Worm (Caenorhabditis elegans) whole organism, L3 larva: Measurements from ENCODE around the gene acly-1.

ENCODE experiments used
- aly-2 ChIP-seq: fragments of 150-350 bp; optimal IDR thresholded peaks from 2 replicates; lab custom pipeline; 2014; ENCODE audit warnings: missing biosample characterization, missing genetic modification characterization
- lin-39 ChIP-seq: fragments of 150-350 bp; optimal IDR thresholded peaks from 2 replicates; lab custom pipeline; 2018; ENCODE audit warnings: missing biosample characterization, missing genetic modification reagents, missing genetic modification characterization
- nhr-76 ChIP-seq: fragments of 150-350 bp; sonication (generic microtip); optimal IDR thresholded peaks from 5 replicates; lab custom pipeline; 2014; ENCODE audit warnings: missing biosample characterization, missing genetic modification characterization

- TF ChIP-seq lin-39 (no peak), aly-2 (no peak), nhr-76 (tag; lab: Kevin White, UChicago) (no peak)
Observed at ce11 chrX:1523272-1523671, 43.9 kb downstream of the acly-1 start.
